Fruit fly (Drosophila melanogaster) whole organism, wandering third instar larva: ENCODE data around the gene CG15531.

Experiments used
- GATAd ChIP-seq: sonication (Bioruptor generic); optimal IDR thresholded peaks from 2 replicates; lab custom pipeline; 2016; ENCODE audit warnings: missing biosample characterization, missing genetic modification characterization
- HLH106 ChIP-seq: fragments of 200-800 bp; optimal IDR thresholded peaks from 3 replicates; lab custom pipeline; 2019; ENCODE audit warnings: missing biosample characterization, mild to moderate bottlenecking, missing genetic modification characterization, moderate library complexity
- Hnf4 ChIP-seq: fragments of 200-800 bp; sonication (Bioruptor generic); optimal IDR thresholded peaks from 2 replicates; lab custom pipeline; 2016; ENCODE audit warnings: missing biosample characterization, mild to moderate bottlenecking, missing genetic modification characterization
- Hr78 ChIP-seq: fragments of >200 bp; optimal IDR thresholded peaks from 2 replicates; lab custom pipeline; 2017; ENCODE audit warnings: missing biosample characterization, missing genetic modification characterization
- Jra ChIP-seq: sonication (Bioruptor generic); optimal IDR thresholded peaks from 2 replicates; lab custom pipeline; 2016; ENCODE audit warnings: missing biosample characterization, missing genetic modification characterization
- OdsH ChIP-seq: fragments of 200-800 bp; sonication (Bioruptor generic); optimal IDR thresholded peaks from 2 replicates; lab custom pipeline; 2016; ENCODE audit warnings: missing biosample characterization, mild to moderate bottlenecking, missing genetic modification characterization
- br ChIP-seq: fragments of 200-800 bp; sonication (Bioruptor generic); optimal IDR thresholded peaks from 2 replicates; lab custom pipeline; 2016; ENCODE audit warnings: missing biosample characterization, missing genetic modification characterization
- fru ChIP-seq: fragments of 200-800 bp; sonication (Bioruptor generic); optimal IDR thresholded peaks from 3 replicates; lab custom pipeline; 2016; ENCODE audit warnings: missing biosample characterization, mild to moderate bottlenecking, missing genetic modification characterization
- lola ChIP-seq: fragments of >200 bp; optimal IDR thresholded peaks from 2 replicates; lab custom pipeline; 2017; ENCODE audit warnings: missing biosample characterization, missing genetic modification characterization

- TF ChIP-seq Hr78 (GFP tag; lab: Kevin White, UChicago), result no peak
- no peak for TF ChIP-seq fru (GFP tag; lab: Kevin White, UChicago)
- no peak for TF ChIP-seq br (GFP tag; lab: Kevin White, UChicago)
- TF ChIP-seq lola (GFP tag; lab: Kevin White, UChicago), result no peak
- TF ChIP-seq OdsH (GFP tag; lab: Kevin White, UChicago), result no peak
- TF ChIP-seq HLH106, result no peak
- TF ChIP-seq Jra, result no peak
- TF ChIP-seq GATAd (GFP tag; lab: Kevin White, UChicago), result no peak
- no peak for TF ChIP-seq Hnf4 (GFP tag; lab: Kevin White, UChicago)
These were observed 32.8 kb downstream of the CG15531 start for dm6 chr3R:30163228-30163627.
